Fruit fly (Drosophila melanogaster): ENCODE measurements around the gene CG8519.

CG8519 gene

dm6 chr3L:6742110-6742718 is 37.6 kb downstream of the CG8519 start (continued):
- TF ChIP-seq inv (GFP tag; IDR thresholded peaks at IDR 0.05; ENCODE audit: partially characterized antibody) (no peak), nom (GFP tag; optimal IDR thresholded peaks at IDR 0.05) (no peak), unc-4 (GFP tag; IDR thresholded peaks at IDR 0.05; ENCODE audit: partially characterized antibody) (0 out of 2 replicates have a peak, but pooled peaks have one; percentile 24), MBD-R2 (GFP tag; IDR thresholded peaks at IDR 0.05) (peak; percentile 57), Hmx (GFP tag; optimal IDR thresholded peaks at IDR 0.05) (no peak), CG11695 (GFP tag; IDR thresholded peaks at IDR 0.05) (0 out of 3 replicates have a peak, but pooled peaks have one; percentile 14), chn (GFP tag; optimal IDR thresholded peaks at IDR 0.05) (peak; percentile 87), CG13424 (tag; optimal IDR thresholded peaks at IDR 0.05) (no peak), pros (GFP tag; optimal IDR thresholded peaks at IDR 0.05) (no peak), vvl (GFP tag; IDR thresholded peaks at IDR 0.05) (peak; percentile 87), ewg (GFP tag; optimal IDR thresholded peaks at IDR 0.05) (peak; percentile 99), slbo (GFP tag; IDR thresholded peaks at IDR 0.05) (peak; percentile 35; the same call in 1 of the 2 replicates), vnd (GFP tag; IDR thresholded peaks at IDR 0.05; ENCODE audit: partially characterized antibody) (peak; percentile 42; the same call in 1 of the 3 replicates), knrl (GFP tag; IDR thresholded peaks at IDR 0.05; ENCODE audit: partially characterized antibody) (peak; percentile 47; the same call in 2 of the 3 replicates), chinmo (GFP tag; IDR thresholded peaks at IDR 0.05; ENCODE audit: partially characterized antibody) (peak; percentile 69; the same call in 1 of the 4 replicates), crol (GFP tag; IDR thresholded peaks at IDR 0.05) (peak; percentile 93), HmgD (GFP tag; optimal IDR thresholded peaks at IDR 0.05) (peak; percentile 56), HLHmδ (GFP tag; optimal IDR thresholded peaks at IDR 0.05) (no peak), CG34422 (GFP tag; IDR thresholded peaks at IDR 0.05) (peak; percentile 97), bbx (GFP tag; IDR thresholded peaks at IDR 0.05; ENCODE audit: partially characterized antibody) (0 out of 2 replicates have a peak, but pooled peaks have one; percentile 6), Sry-δ (GFP tag; optimal IDR thresholded peaks at IDR 0.05) (peak; percentile 14), CG1832 (GFP tag; optimal IDR thresholded peaks at IDR 0.05) (peak; percentile 97), CG6683 (GFP tag; optimal IDR thresholded peaks at IDR 0.05) (peak; percentile 2), ab (GFP tag; optimal IDR thresholded peaks at IDR 0.05) (peak; percentile 54), CG2199 (GFP tag; IDR thresholded peaks at IDR 0.05) (peak; percentile 55; the same call in 1 of the 3 replicates), ato (GFP tag; IDR thresholded peaks at IDR 0.05; ENCODE audit: partially characterized antibody) (0 out of 2 replicates have a peak, but pooled peaks have one; percentile 23), ken (GFP tag; IDR thresholded peaks at IDR 0.05) (peak; percentile 82), CG7928 (GFP tag; optimal IDR thresholded peaks at IDR 0.05) (no peak), Atf6 (GFP tag; IDR thresholded peaks at IDR 0.05) (peak; percentile 51; the same call in 1 of the 2 replicates), CG3163 (GFP tag; optimal IDR thresholded peaks at IDR 0.05) (peak; percentile 7), HmgZ (tag; optimal IDR thresholded peaks at IDR 0.05) (peak; percentile 72), CG17829 (tag; optimal IDR thresholded peaks at IDR 0.05) (peak; percentile 14), dysf (GFP tag; IDR thresholded peaks at IDR 0.05) (0 out of 3 replicates have a peak, but pooled peaks have one; percentile 16), E2f1 (GFP tag; IDR thresholded peaks at IDR 0.05) (peak; percentile 86), CG14667 (GFP tag; IDR thresholded peaks at IDR 0.05) (no peak), shn (GFP tag; optimal IDR thresholded peaks at IDR 0.05) (peak; percentile 3), CG4360 (GFP tag; IDR thresholded peaks at IDR 0.05) (no peak; the same call in 1 of the 2 replicates), Dp (GFP tag; optimal IDR thresholded peaks at IDR 0.05) (peak; percentile 59), lov (optimal IDR thresholded peaks at IDR 0.05) (no peak), lov (GFP tag; IDR thresholded peaks at IDR 0.05) (no peak), sens-2 (GFP tag; IDR thresholded peaks at IDR 0.05) (peak; percentile 45; the same call in 1 of the 2 replicates), D (optimal IDR thresholded peaks at IDR 0.05) (peak; percentile 26), D (GFP tag; optimal IDR thresholded peaks at IDR 0.05) (no peak), CG6813 (GFP tag; optimal IDR thresholded peaks at IDR 0.05) (peak; percentile 6), gem (tag; optimal IDR thresholded peaks at IDR 0.05) (no peak), hbn (GFP tag; IDR thresholded peaks at IDR 0.05; ENCODE audit: partially characterized antibody) (0 out of 2 replicates have a peak, but pooled peaks have one; percentile 17), Med (GFP tag) (peak; percentile 84), CG32532 (GFP tag; IDR thresholded peaks at IDR 0.05) (peak; percentile 47; the same call in 1 of the 2 replicates), ftz-f1 (GFP tag; optimal IDR thresholded peaks at IDR 0.05) (peak; percentile 38)

Measured in whole organism, embryonic.